Worm (Caenorhabditis elegans): ENCODE results near the gene Y58A7A.2.

Y58A7A.2 gene

DNA sequence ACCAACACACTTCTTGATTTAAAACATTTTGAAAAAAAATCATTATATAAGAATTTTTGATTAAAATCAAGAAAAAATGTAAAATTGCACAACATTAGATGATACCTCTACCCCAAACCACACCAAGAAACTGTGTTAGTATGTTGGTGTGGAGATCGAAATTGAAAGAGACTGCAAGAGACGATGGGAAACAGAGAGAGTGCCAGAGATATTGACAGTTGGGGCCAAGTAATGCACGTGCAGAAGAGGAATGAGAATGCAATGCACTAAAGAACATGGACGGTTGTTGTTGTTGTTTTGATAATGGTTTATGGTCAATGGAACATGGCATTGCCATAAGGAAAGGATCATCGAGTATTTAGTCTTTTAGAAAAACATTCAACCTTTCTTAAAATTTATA lies 39.8 kb downstream of the Y58A7A.2 start (continued):
- no peak for TF ChIP-seq irx-1 (tag; optimal IDR thresholded peaks at IDR 0.05)
- no peak for TF ChIP-seq ceh-90 (tag; optimal IDR thresholded peaks at IDR 0.05)
- no peak for TF ChIP-seq fkh-10 (GFP tag; optimal IDR thresholded peaks at IDR 0.05)
- TF ChIP-seq snu-23 (GFP tag; optimal IDR thresholded peaks at IDR 0.05): peak; percentile 58
- TF ChIP-seq pax-3 (tag; optimal IDR thresholded peaks at IDR 0.05): no peak
- peak in 2 of 3 experiments; percentile 14 to 27 for TF ChIP-seq dpl-1 (GFP tag; optimal IDR thresholded peaks at IDR 0.05)
- no peak for TF ChIP-seq unc-30 (tag; optimal IDR thresholded peaks at IDR 0.05)
- TF ChIP-seq fkh-8 (tag; optimal IDR thresholded peaks at IDR 0.05): no peak
- no peak for TF ChIP-seq nhr-84 (tag; optimal IDR thresholded peaks at IDR 0.05)
- no peak for TF ChIP-seq efl-3 (GFP tag; optimal IDR thresholded peaks at IDR 0.05)
- TF ChIP-seq ceh-8 (GFP tag; optimal IDR thresholded peaks at IDR 0.05): no peak
- no peak for TF ChIP-seq grh-1 (GFP tag; IDR thresholded peaks at IDR 0.05)
- no peak for TF ChIP-seq snpc-4 (tag; optimal IDR thresholded peaks at IDR 0.05)
- no peak for TF ChIP-seq skn-1 (tag; optimal IDR thresholded peaks at IDR 0.05)
- TF ChIP-seq nhr-20 (tag; optimal IDR thresholded peaks at IDR 0.05): peak; percentile 42
- no peak for TF ChIP-seq swsn-7 (tag; optimal IDR thresholded peaks at IDR 0.05)
- peak; percentile 50 for TF ChIP-seq rnt-1 (tag; optimal IDR thresholded peaks at IDR 0.05)
- TF ChIP-seq dsc-1 (tag; optimal IDR thresholded peaks at IDR 0.05): no peak
- no peak for TF ChIP-seq ets-5 (GFP tag; IDR thresholded peaks at IDR 0.05)
- TF ChIP-seq nhr-85 (tag): peak; percentile 88
- TF ChIP-seq hlh-17 (GFP tag; optimal IDR thresholded peaks at IDR 0.05; ENCODE audit: borderline replicate concordance): no peak
- peak; percentile 69 for TF ChIP-seq lin-14 (GFP tag; optimal IDR thresholded peaks at IDR 0.05)
- TF ChIP-seq elt-2 (tag; optimal IDR thresholded peaks at IDR 0.05): no peak
- TF ChIP-seq mab-9 (GFP tag; IDR thresholded peaks at IDR 0.05): no peak
- TF ChIP-seq nhr-28 (tag; optimal IDR thresholded peaks at IDR 0.05): no peak
- TF ChIP-seq nhr-11 (tag; optimal IDR thresholded peaks at IDR 0.05): no peak
- peak; percentile 4 to 16 for TF ChIP-seq efl-1 (optimal IDR thresholded peaks at IDR 0.05)
- TF ChIP-seq efl-1 (GFP tag; optimal IDR thresholded peaks at IDR 0.05 in 1 of 2): no peak
- TF ChIP-seq pqm-1 (tag; optimal IDR thresholded peaks at IDR 0.05): no peak
- TF ChIP-seq nhr-12 (tag; optimal IDR thresholded peaks at IDR 0.05): no peak
- peak; percentile 29 for TF ChIP-seq blmp-1 (tag; optimal IDR thresholded peaks at IDR 0.05)
- no peak for TF ChIP-seq pag-3 (tag; optimal IDR thresholded peaks at IDR 0.05; ENCODE audit: borderline replicate concordance, insufficient read depth)
- no peak; the same call in 1 of the 2 replicates for TF ChIP-seq nhr-19 (GFP tag; conservative IDR thresholded peaks at IDR 0.05)
- TF ChIP-seq mdl-1 (tag; optimal IDR thresholded peaks at IDR 0.05): peak in 1 of 2 experiments; percentile 86
- no peak for TF ChIP-seq ztf-11 (tag; optimal IDR thresholded peaks at IDR 0.05)
- TF ChIP-seq lin-39 (tag; optimal IDR thresholded peaks at IDR 0.05): no peak
- TF ChIP-seq Y116A8C.19 (tag; optimal IDR thresholded peaks at IDR 0.05; ENCODE audit: borderline replicate concordance): no peak
- no peak for TF ChIP-seq C04F5.9 (tag; optimal IDR thresholded peaks at IDR 0.05)
- no peak for TF ChIP-seq lsy-2 (tag; optimal IDR thresholded peaks at IDR 0.05)
- no peak for TF ChIP-seq tlp-1 (tag; optimal IDR thresholded peaks at IDR 0.05)
- no peak for TF ChIP-seq ces-1 (GFP tag; optimal IDR thresholded peaks at IDR 0.05)
- no peak for TF ChIP-seq nhr-76 (tag; optimal IDR thresholded peaks at IDR 0.05)
- no peak for TF ChIP-seq lin-13 (GFP tag; optimal IDR thresholded peaks at IDR 0.05)

DNA sequence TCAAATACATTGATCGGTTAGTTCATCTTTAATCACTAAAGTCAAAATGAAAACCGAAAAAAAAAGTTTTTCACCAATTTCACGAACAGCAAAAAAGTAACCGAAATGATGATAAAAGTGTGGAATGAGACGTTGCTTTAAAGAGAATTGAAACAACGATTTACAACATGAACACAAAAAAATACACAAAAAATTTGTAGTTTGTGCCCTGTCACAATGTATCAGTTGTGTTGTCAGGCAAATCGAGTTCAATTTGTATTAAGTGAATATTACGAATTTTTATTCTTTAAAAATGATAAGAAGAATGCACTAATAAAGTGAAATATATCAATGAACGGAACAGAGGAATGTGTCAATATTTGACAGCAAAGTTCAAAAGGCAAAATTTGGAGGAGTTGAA lies 40.2 kb downstream of the Y58A7A.2 start:
- no peak for TF ChIP-seq lin-13 (GFP tag; optimal IDR thresholded peaks at IDR 0.05)
- TF ChIP-seq skn-1 (tag; optimal IDR thresholded peaks at IDR 0.05): peak; percentile 3
